In genomic region chr3L:8028493-8029193, dm6 we compare ENCODE assay signal across 4 fruit fly cellular contexts.
TF ChIP-seq lines count a peak whose summit lies in the region.

No protein-coding gene starts in this region.

- TF ChIP-seq CTCF in whole organism, embryonic (GFP tag; optimal IDR thresholded peaks at IDR 0.05; lab: Kevin White, UChicago): no peak

TF ChIP-seq in whole organism, adult, 20 proteins besides CTCF, POLR2A, EP300 and RAD21:
- no peak for TF ChIP-seq CG7045 (GFP tag; optimal IDR thresholded peaks at IDR 0.05; lab: Kevin White, UChicago)
- no peak for TF ChIP-seq toe (GFP tag; optimal IDR thresholded peaks at IDR 0.05; lab: Kevin White, UChicago)
- TF ChIP-seq tj (GFP tag; optimal IDR thresholded peaks at IDR 0.05; lab: Kevin White, UChicago): peak; percentile 86
- TF ChIP-seq pad (GFP tag; optimal IDR thresholded peaks at IDR 0.05; lab: Kevin White, UChicago): no peak
- peak; percentile 15 for TF ChIP-seq cic (GFP tag; optimal IDR thresholded peaks at IDR 0.05; lab: Kevin White, UChicago)

TF ChIP-seq in whole organism, embryonic, 481 proteins besides CTCF, POLR2A, EP300 and RAD21 (continues in another document):
- no peak for TF ChIP-seq CG17328 (GFP tag; IDR thresholded peaks at IDR 0.05; lab: Robert Waterston, UW)
- peak; percentile 92 for TF ChIP-seq CG18011 (GFP tag; optimal IDR thresholded peaks at IDR 0.05; lab: Kevin White, UChicago)
- TF ChIP-seq CG15073 (GFP tag; optimal IDR thresholded peaks at IDR 0.05; lab: Kevin White, UChicago): no peak
- TF ChIP-seq bcd (GFP tag; optimal IDR thresholded peaks at IDR 0.05; lab: Kevin White, UChicago): no peak
- no peak for TF ChIP-seq E2f2 (GFP tag; IDR thresholded peaks at IDR 0.05; lab: Robert Waterston, UW)
- no peak for TF ChIP-seq CG11695 (GFP tag; IDR thresholded peaks at IDR 0.05; lab: Robert Waterston, UW)
- no peak for TF ChIP-seq CG10979 (tag; optimal IDR thresholded peaks at IDR 0.05; lab: Kevin White, UChicago)
- no peak for TF ChIP-seq fd96Cb (tag; optimal IDR thresholded peaks at IDR 0.05; lab: Kevin White, UChicago)
- TF ChIP-seq H15 (GFP tag; IDR thresholded peaks at IDR 0.05; lab: Robert Waterston, UW): no peak
- no peak for TF ChIP-seq seq (GFP tag; IDR thresholded peaks at IDR 0.05; lab: Robert Waterston, UW)
- no peak for TF ChIP-seq inv (GFP tag; IDR thresholded peaks at IDR 0.05; lab: Robert Waterston, UW; ENCODE audit: partially characterized antibody)
- TF ChIP-seq CG7372 (GFP tag; IDR thresholded peaks at IDR 0.05; lab: Robert Waterston, UW): no peak
- TF ChIP-seq D19A (tag; optimal IDR thresholded peaks at IDR 0.05; lab: Kevin White, UChicago): no peak
- no peak for TF ChIP-seq CG8478 (optimal IDR thresholded peaks at IDR 0.05; lab: Kevin White, UChicago)
- TF ChIP-seq tx (GFP tag; optimal IDR thresholded peaks at IDR 0.05; lab: Kevin White, UChicago): no peak
- TF ChIP-seq CG13296 (GFP tag; optimal IDR thresholded peaks at IDR 0.05; lab: Kevin White, UChicago): peak; percentile 25
- no peak for TF ChIP-seq CG33213 (GFP tag; optimal IDR thresholded peaks at IDR 0.05; lab: Kevin White, UChicago)
- TF ChIP-seq Hr78 (GFP tag; optimal IDR thresholded peaks at IDR 0.05; lab: Kevin White, UChicago): peak in 1 of 2 experiments; percentile 25
- no peak for TF ChIP-seq NC2α (GFP tag; optimal IDR thresholded peaks at IDR 0.05; lab: Kevin White, UChicago)
- no peak for TF ChIP-seq zfh1 (GFP tag; IDR thresholded peaks at IDR 0.05; lab: Robert Waterston, UW)
- no peak for TF ChIP-seq C15 (GFP tag; IDR thresholded peaks at IDR 0.05; lab: Robert Waterston, UW)
- TF ChIP-seq Hmx (GFP tag; optimal IDR thresholded peaks at IDR 0.05; lab: Kevin White, UChicago): no peak
- TF ChIP-seq Camta (GFP tag; optimal IDR thresholded peaks at IDR 0.05; lab: Kevin White, UChicago): no peak
- no peak for TF ChIP-seq Atf3 (GFP tag; optimal IDR thresholded peaks at IDR 0.05; lab: Kevin White, UChicago)
- TF ChIP-seq hbn (GFP tag; IDR thresholded peaks at IDR 0.05; lab: Robert Waterston, UW; ENCODE audit: partially characterized antibody): no peak
- TF ChIP-seq Hr51 (GFP tag; optimal IDR thresholded peaks at IDR 0.05; lab: Kevin White, UChicago): no peak
- peak; percentile 79 for TF ChIP-seq HLH4C (GFP tag; IDR thresholded peaks at IDR 0.05; lab: Robert Waterston, UW; ENCODE audit: partially characterized antibody)
- TF ChIP-seq Bgb (GFP tag; IDR thresholded peaks at IDR 0.05; lab: Robert Waterston, UW; ENCODE audit: partially characterized antibody): peak; percentile 77
- no peak for TF ChIP-seq CG3281 (GFP tag; optimal IDR thresholded peaks at IDR 0.05; lab: Kevin White, UChicago)
- TF ChIP-seq Xbp1 (GFP tag; optimal IDR thresholded peaks at IDR 0.05; lab: Kevin White, UChicago): no peak

TF ChIP-seq in whole organism, prepupa, 60 proteins besides CTCF, POLR2A, EP300 and RAD21:
- TF ChIP-seq fkh (GFP tag; optimal IDR thresholded peaks at IDR 0.05; lab: Kevin White, UChicago) (peak; percentile 67), CG11762 (GFP tag; optimal IDR thresholded peaks at IDR 0.05; lab: Kevin White, UChicago; ENCODE audit: insufficient read depth) (no peak), Sox102F (GFP tag; optimal IDR thresholded peaks at IDR 0.05; lab: Kevin White, UChicago) (no peak), CG32006 (GFP tag; optimal IDR thresholded peaks at IDR 0.05; lab: Kevin White, UChicago) (no peak), pdm3 (GFP tag; optimal IDR thresholded peaks at IDR 0.05; lab: Kevin White, UChicago) (no peak), salr (GFP tag; optimal IDR thresholded peaks at IDR 0.05; lab: Kevin White, UChicago) (no peak)

TF ChIP-seq in whole organism, pupa, 21 proteins besides CTCF, POLR2A, EP300 and RAD21:
- TF ChIP-seq CG4496 (GFP tag; IDR thresholded peaks at IDR 0.05; lab: Robert Waterston, UW): 0 out of 3 replicates have a peak, but pooled peaks have one; percentile 15
- TF ChIP-seq Pif1B (GFP tag; optimal IDR thresholded peaks at IDR 0.05; lab: Kevin White, UChicago): no peak
